Worm (Caenorhabditis elegans) whole organism, L1 larva: ENCODE data around the gene nsph-4.2.
"Not testable (repeated sequence)": the region's sequence is repeated elsewhere in the genome, so short reads cannot be mapped to it uniquely, and the experiment has no call there.

Source experiments
- C16A3.4 ChIP-seq: fragments of 150-350 bp; optimal IDR thresholded peaks from 2 replicates; lab custom pipeline; 2014; ENCODE audit warnings: missing biosample characterization, missing genetic modification characterization
- aha-1 ChIP-seq: fragments of 150-350 bp; optimal IDR thresholded peaks from 2 replicates; lab custom pipeline; 2014; ENCODE audit warnings: missing biosample characterization, missing genetic modification characterization
- aly-2 ChIP-seq: fragments of 150-350 bp; optimal IDR thresholded peaks from 2 replicates; lab custom pipeline; 2014; ENCODE audit warnings: missing biosample characterization, missing genetic modification characterization
- ama-1 ChIP-seq: fragments of 150-350 bp; optimal IDR thresholded peaks from 2 replicates; lab custom pipeline; 2014
- ceh-90 ChIP-seq: sonication (generic microtip); optimal IDR thresholded peaks from 2 replicates; lab custom pipeline; 2016; ENCODE audit warnings: missing genetic modification characterization, missing compliant biosample characterization
- dsc-1 ChIP-seq: sonication (generic microtip); optimal IDR thresholded peaks from 2 replicates; lab custom pipeline; 2016; ENCODE audit warnings: mild to moderate bottlenecking, missing genetic modification characterization, missing compliant biosample characterization
- egl-13 ChIP-seq: sonication (generic microtip); optimal IDR thresholded peaks from 2 replicates; lab custom pipeline; 2016; ENCODE audit warnings: missing genotype, missing genetic modification reagents, missing genetic modification characterization, missing compliant biosample characterization
- elt-2 ChIP-seq: sonication (generic microtip); optimal IDR thresholded peaks from 2 replicates; lab custom pipeline; 2016; ENCODE audit warnings: missing genetic modification characterization, mild to moderate bottlenecking, inconsistent platforms, missing compliant biosample characterization, missing genetic modification reagents
- elt-3 ChIP-seq, 6 experiments: fragments of 150-350 bp in 1 of 6; sonication (generic microtip); optimal IDR thresholded peaks; 2 replicates each; lab custom pipeline; 2017 to 2018; ENCODE audit warnings: missing biosample characterization in 6 of 6, missing genetic modification characterization in 6 of 6, inconsistent platforms in 1 of 6
- fkh-8 ChIP-seq: sonication (generic microtip); optimal IDR thresholded peaks from 2 replicates; lab custom pipeline; 2016; ENCODE audit warnings: mild to moderate bottlenecking, missing genetic modification characterization, missing compliant biosample characterization
- grh-1 ChIP-seq: fragments of 200-800 bp; sonication (Bioruptor generic); IDR thresholded peaks from 2 replicates; pipeline ENCODE4 v1.3.6; 2022; ENCODE audit warnings: missing genetic modification reagents, missing genetic modification characterization, missing compliant biosample characterization
- hlh-4 ChIP-seq: sonication (generic microtip); optimal IDR thresholded peaks from 2 replicates; lab custom pipeline; 2016; ENCODE audit warnings: mild to moderate bottlenecking, missing genetic modification characterization, missing compliant biosample characterization
- isw-1 ChIP-seq: fragments of 200-800 bp; sonication (Bioruptor generic); IDR thresholded peaks from 2 replicates; pipeline ENCODE4 v1.3.6; 2022; ENCODE audit warnings: missing genetic modification characterization, missing compliant biosample characterization
- lin-14 ChIP-seq: fragments of 200-800 bp; sonication (Bioruptor generic); optimal IDR thresholded peaks from 2 replicates; lab custom pipeline; 2018; ENCODE audit warnings: mild to moderate bottlenecking, missing genetic modification characterization, moderate library complexity, missing compliant biosample characterization
- mab-9 ChIP-seq: fragments of 200-800 bp; sonication (Bioruptor generic); IDR thresholded peaks from 2 replicates; pipeline ENCODE4 v1.3.6; 2022; ENCODE audit warnings: missing genetic modification reagents, missing genetic modification characterization, missing compliant biosample characterization
- mdl-1 ChIP-seq, 2 experiments: fragments of 150-350 bp; optimal IDR thresholded peaks; 2 replicates each; lab custom pipeline; 2014 to 2017; ENCODE audit warnings: missing biosample characterization in 2 of 2, missing genetic modification characterization in 2 of 2, inconsistent platforms in 1 of 2
- mef-2 ChIP-seq: fragments of 150-350 bp; optimal IDR thresholded peaks from 2 replicates; lab custom pipeline; 2014; ENCODE audit warnings: missing biosample characterization, missing genetic modification characterization
- mep-1 ChIP-seq: fragments of 150-350 bp; optimal IDR thresholded peaks from 2 replicates; lab custom pipeline; 2014; ENCODE audit warnings: missing biosample characterization, missing genetic modification characterization
- nhr-12 ChIP-seq: sonication (generic microtip); optimal IDR thresholded peaks from 2 replicates; lab custom pipeline; 2017; ENCODE audit warnings: missing biosample characterization, missing genetic modification characterization
- nhr-19 ChIP-seq: fragments of 200-800 bp; sonication (Bioruptor generic); conservative IDR thresholded peaks from 2 replicates; pipeline ENCODE4 v1.3.6; 2022; ENCODE audit warnings: missing genetic modification characterization, missing compliant biosample characterization
- nhr-47 ChIP-seq: sonication (generic microtip); optimal IDR thresholded peaks from 2 replicates; lab custom pipeline; 2016; ENCODE audit warnings: mild to moderate bottlenecking, missing genetic modification characterization, moderate library complexity, missing compliant biosample characterization
- rnt-1 ChIP-seq: sonication (generic microtip); optimal IDR thresholded peaks from 2 replicates; lab custom pipeline; 2016; ENCODE audit warnings: mild to moderate bottlenecking, missing genetic modification characterization, moderate library complexity, missing compliant biosample characterization
- snpc-4 ChIP-seq: fragments of 150-350 bp; optimal IDR thresholded peaks from 2 replicates; lab custom pipeline; 2014; ENCODE audit warnings: missing biosample characterization, missing genetic modification characterization
- sup-37 ChIP-seq: fragments of 200-800 bp; sonication (Bioruptor generic); optimal IDR thresholded peaks from 2 replicates; lab custom pipeline; 2018; ENCODE audit warnings: mild to moderate bottlenecking, missing genetic modification characterization, missing compliant biosample characterization
- tbx-2 ChIP-seq: sonication (generic microtip); optimal IDR thresholded peaks from 2 replicates; lab custom pipeline; 2016; ENCODE audit warnings: missing genetic modification characterization, missing compliant biosample characterization
- unc-130 ChIP-seq: fragments of 150-350 bp; optimal IDR thresholded peaks from 2 replicates; lab custom pipeline; 2017; ENCODE audit warnings: missing biosample characterization, missing genetic modification characterization, inconsistent platforms
- unc-30 ChIP-seq: sonication (generic microtip); optimal IDR thresholded peaks from 2 replicates; lab custom pipeline; 2017; ENCODE audit warnings: missing biosample characterization, missing genetic modification characterization
- vab-15 ChIP-seq: sonication (generic microtip); optimal IDR thresholded peaks from 2 replicates; lab custom pipeline; 2017; ENCODE audit warnings: missing genotype, mild to moderate bottlenecking, missing genetic modification characterization, missing compliant biosample characterization

The nsph-4.2 gene

ce11 chrIV:5228619-5229018 is 10.0 kb downstream of the nsph-4.2 start, which contains the start of gene thn-6:
TSS of gene thn-6 (plus strand) at chrIV:5228919.
- no peak for TF ChIP-seq aly-2 (tag; lab: Kevin White, UChicago)

- no peak for TF ChIP-seq C16A3.4 (tag; lab: Kevin White, UChicago)
Measured at ce11 chrIV:5230530-5230929, 11.9 kb downstream of the nsph-4.2 start, which contains the start of gene thn-5. TSS of gene thn-5 (plus strand) at chrIV:5230830.

- not testable (repeated sequence) for TF ChIP-seq sup-37 (GFP tag; lab: Kevin White, UChicago); mdl-1 (tag; optimal IDR thresholded peaks at IDR 0.05; lab: Kevin White, UChicago); nhr-19 (GFP tag; lab: Robert Waterston, UW)
Measured at ce11 chrIV:5254678-5255077, 36.1 kb downstream of the nsph-4.2 start, which contains the start of gene F36H12.10. TSS of gene F36H12.10 (minus strand) at chrIV:5254778.

- TF ChIP-seq vab-15 (tag; lab: Kevin White, UChicago); nhr-47 (tag; lab: Kevin White, UChicago); ama-1 (lab: Kevin White, UChicago): not testable (repeated sequence)
Measured at ce11 chrIV:5256731-5257130, 38.1 kb downstream of the nsph-4.2 start, which contains the start of gene F36H12.9. TSS of gene F36H12.9 (plus strand) at chrIV:5257031.

- not testable (repeated sequence) for TF ChIP-seq lin-14; mab-9; unc-30 (tag; lab: Kevin White, UChicago)
Measured at ce11 chrIV:5258385-5258784, 39.8 kb downstream of the nsph-4.2 start, which contains the start of gene ttbk-2.1. TSS of gene ttbk-2.1 (plus strand) at chrIV:5258685.

ce11 chrIV:5260289-5260688 is 41.7 kb downstream of the nsph-4.2 start, which contains the start of gene msp-19:
TSS of gene msp-19 (plus strand) at chrIV:5260589.
- not testable (repeated sequence) for TF ChIP-seq elt-3 (tag; optimal IDR thresholded peaks at IDR 0.05; lab: Kevin White, UChicago); fkh-8 (tag; lab: Kevin White, UChicago); aha-1 (tag; lab: Kevin White, UChicago)

ce11 chrIV:5261786-5262185 is 43.2 kb downstream of the nsph-4.2 start:
- TF ChIP-seq nhr-19 (GFP tag; lab: Robert Waterston, UW): peak; percentile 52

ce11 chrIV:5264700-5265210 is 46.2 kb downstream of the nsph-4.2 start:
- TF ChIP-seq nhr-47 (tag; lab: Kevin White, UChicago) (peak; percentile 25), snpc-4 (tag; lab: Kevin White, UChicago) (peak; percentile 85), elt-2 (tag; lab: Kevin White, UChicago) (peak; percentile 1), nhr-19 (GFP tag; lab: Robert Waterston, UW) (peak; percentile 70)

- TF ChIP-seq unc-30 (tag; lab: Kevin White, UChicago) (no peak), rnt-1 (no peak), ceh-90 (tag; lab: Kevin White, UChicago) (no peak), ama-1 (lab: Kevin White, UChicago) (no peak), mep-1 (tag; lab: Kevin White, UChicago) (no peak), nhr-12 (no peak), unc-130 (tag; lab: Kevin White, UChicago) (no peak), dsc-1 (no peak), hlh-4 (tag; lab: Kevin White, UChicago) (no peak), isw-1 (GFP tag; lab: Robert Waterston, UW) (no peak), grh-1 (no peak), mef-2 (no peak), mab-9 (no peak), egl-13 (tag; lab: Kevin White, UChicago) (no peak), snpc-4 (tag; lab: Kevin White, UChicago) (no peak), tbx-2 (tag; lab: Kevin White, UChicago) (no peak), nhr-47 (tag; lab: Kevin White, UChicago) (no peak)
- TF ChIP-seq, all 84 proteins: peak for 0
Measured at ce11 chrIV:5266474-5266873, 47.9 kb downstream of the nsph-4.2 start, which contains the start of gene F36H12.5. TSS of gene F36H12.5 (plus strand) at chrIV:5266774.
